Worm (Caenorhabditis elegans): Measurements from ENCODE around the gene srt-70.

- TF ChIP-seq lsl-1 (GFP tag; optimal IDR thresholded peaks at IDR 0.05) (no peak), snpc-1.1 (tag; optimal IDR thresholded peaks at IDR 0.05; ENCODE audit: insufficient read depth) (no peak), ztf-25 (GFP tag; IDR thresholded peaks at IDR 0.05) (no peak), lir-1 (GFP tag; conservative IDR thresholded peaks at IDR 0.05) (no peak), ets-4 (GFP tag; optimal IDR thresholded peaks at IDR 0.05) (no peak), ama-1 (optimal IDR thresholded peaks at IDR 0.05) (no peak), ama-1 (GFP tag; optimal IDR thresholded peaks at IDR 0.05) (no peak), F57A8.1 (GFP tag; optimal IDR thresholded peaks at IDR 0.05) (no peak), unc-130 (GFP tag; optimal IDR thresholded peaks at IDR 0.05) (no peak), akir-1 (GFP tag; optimal IDR thresholded peaks at IDR 0.05) (no peak), madf-8 (GFP tag; conservative IDR thresholded peaks at IDR 0.05) (no peak), B0261.1 (tag; optimal IDR thresholded peaks at IDR 0.05) (no peak), zim-3 (tag; optimal IDR thresholded peaks at IDR 0.05) (no peak), F57C9.4 (tag; optimal IDR thresholded peaks at IDR 0.05) (no peak)
These were observed 33.7 kb downstream of the srt-70 start for ce11 chrV:5225660-5226059.

Data from whole organism, young adult.